Worm (Caenorhabditis elegans) whole organism, L2 larva: ENCODE data around the gene T28D6.7.

ENCODE experiments used
- C34F6.9 ChIP-seq: fragments of 150-350 bp; optimal IDR thresholded peaks from 2 replicates; lab custom pipeline; 2014; ENCODE audit warnings: missing biosample characterization, missing genetic modification characterization
- F13H6.1 ChIP-seq: sonication (generic microtip); optimal IDR thresholded peaks from 2 replicates; lab custom pipeline; 2016; ENCODE audit warnings: missing genetic modification characterization, missing compliant biosample characterization
- R02D3.7 ChIP-seq: fragments of 150-350 bp; optimal IDR thresholded peaks from 2 replicates; lab custom pipeline; 2014; ENCODE audit warnings: missing biosample characterization, missing genetic modification characterization
- Y55F3AM.14 ChIP-seq: fragments of 200-800 bp; sonication (Bioruptor generic); optimal IDR thresholded peaks from 2 replicates; lab custom pipeline; 2018; ENCODE audit warnings: mild to moderate bottlenecking, missing genetic modification characterization, missing compliant biosample characterization
- ZK546.5 ChIP-seq: sonication (generic microtip); optimal IDR thresholded peaks from 2 replicates; lab custom pipeline; 2017; ENCODE audit warnings: missing biosample characterization, missing genetic modification characterization
- aly-2 ChIP-seq: fragments of 150-350 bp; optimal IDR thresholded peaks from 2 replicates; lab custom pipeline; 2014; ENCODE audit warnings: missing biosample characterization, missing genetic modification characterization
- ama-1 ChIP-seq: fragments of 150-350 bp; optimal IDR thresholded peaks from 2 replicates; lab custom pipeline; 2018; ENCODE audit warnings: inconsistent platforms
- blmp-1 ChIP-seq: sonication (generic microtip); optimal IDR thresholded peaks from 2 replicates; lab custom pipeline; 2017; ENCODE audit warnings: missing genetic modification characterization, mild to moderate bottlenecking, missing compliant biosample characterization, antibody characterized with exemption, moderate library complexity; ENCODE audit not compliant: insufficient read depth
- ceh-16 ChIP-seq: fragments of 150-350 bp; optimal IDR thresholded peaks from 2 replicates; lab custom pipeline; 2014; ENCODE audit warnings: missing biosample characterization, missing genetic modification characterization
- ceh-82 ChIP-seq: fragments of 150-350 bp; optimal IDR thresholded peaks from 2 replicates; lab custom pipeline; 2014; ENCODE audit warnings: missing biosample characterization, missing genetic modification characterization
- crh-2 ChIP-seq: sonication (generic microtip); optimal IDR thresholded peaks from 2 replicates; lab custom pipeline; 2017; ENCODE audit warnings: missing biosample characterization, missing genetic modification characterization
- dmd-4 ChIP-seq: sonication (generic microtip); optimal IDR thresholded peaks from 2 replicates; lab custom pipeline; 2017; ENCODE audit warnings: missing biosample characterization, missing genetic modification characterization
- egl-27 ChIP-seq: sonication (generic microtip); optimal IDR thresholded peaks from 3 replicates; lab custom pipeline; 2017; ENCODE audit warnings: missing biosample characterization, missing genetic modification reagents, missing genetic modification characterization
- elt-3 ChIP-seq: sonication (generic microtip); optimal IDR thresholded peaks from 2 replicates; lab custom pipeline; 2017; ENCODE audit warnings: missing biosample characterization, missing genetic modification characterization
- fos-1 ChIP-seq: fragments of 150-350 bp; optimal IDR thresholded peaks from 2 replicates; lab custom pipeline; 2014; ENCODE audit warnings: missing biosample characterization, missing genetic modification characterization
- lin-13 ChIP-seq: fragments of 150-350 bp; optimal IDR thresholded peaks from 2 replicates; lab custom pipeline; 2014; ENCODE audit warnings: missing biosample characterization, missing genetic modification reagents, missing genetic modification characterization
- lsy-2 ChIP-seq, 2 experiments: fragments of 150-350 bp in 1 of 2; sonication (generic microtip) in 1 of 2; optimal IDR thresholded peaks; 2 replicates each; lab custom pipeline; 2014 to 2017; ENCODE audit warnings: missing biosample characterization in 2 of 2, missing genetic modification characterization in 2 of 2
- mab-5 ChIP-seq: fragments of 150-350 bp; optimal IDR thresholded peaks from 2 replicates; lab custom pipeline; 2014; ENCODE audit warnings: missing biosample characterization, missing genetic modification characterization
- mbf-1 ChIP-seq: sonication (generic microtip); optimal IDR thresholded peaks from 2 replicates; lab custom pipeline; 2017; ENCODE audit warnings: missing biosample characterization, missing genetic modification characterization
- mdl-1 ChIP-seq, 2 experiments: fragments of 150-350 bp in 1 of 2; sonication (generic microtip) in 1 of 2; optimal IDR thresholded peaks; 2 replicates each; lab custom pipeline; 2017; ENCODE audit warnings: missing biosample characterization in 2 of 2, missing genetic modification characterization in 2 of 2
- nhr-10 ChIP-seq: sonication (generic microtip); optimal IDR thresholded peaks from 2 replicates; lab custom pipeline; 2017; ENCODE audit warnings: missing biosample characterization, missing genetic modification characterization
- nhr-11 ChIP-seq: fragments of 150-350 bp; optimal IDR thresholded peaks from 2 replicates; lab custom pipeline; 2014; ENCODE audit warnings: missing biosample characterization, missing genetic modification characterization
- nhr-12 ChIP-seq: fragments of 150-350 bp; optimal IDR thresholded peaks from 2 replicates; lab custom pipeline; 2014; ENCODE audit warnings: missing biosample characterization, missing genetic modification characterization
- nhr-129 ChIP-seq: fragments of 150-350 bp; optimal IDR thresholded peaks from 2 replicates; lab custom pipeline; 2014; ENCODE audit warnings: missing biosample characterization, missing genetic modification characterization
- nhr-21 ChIP-seq: fragments of 150-350 bp; optimal IDR thresholded peaks from 2 replicates; lab custom pipeline; 2014; ENCODE audit warnings: missing biosample characterization, missing genetic modification characterization
- nhr-77 ChIP-seq: fragments of 150-350 bp; optimal IDR thresholded peaks from 2 replicates; lab custom pipeline; 2014; ENCODE audit warnings: missing biosample characterization, missing genetic modification characterization
- peb-1 ChIP-seq: fragments of 150-350 bp; optimal IDR thresholded peaks from 2 replicates; lab custom pipeline; 2014; ENCODE audit warnings: missing biosample characterization, missing genetic modification characterization
- sem-4 ChIP-seq: fragments of 150-350 bp; optimal IDR thresholded peaks from 2 replicates; lab custom pipeline; 2014; ENCODE audit warnings: missing biosample characterization, missing genetic modification reagents, missing genetic modification characterization
- skn-1 ChIP-seq: sonication (generic microtip); optimal IDR thresholded peaks from 2 replicates; lab custom pipeline; 2017; ENCODE audit warnings: missing biosample characterization, missing genetic modification characterization
- sma-3 ChIP-seq: sonication (generic microtip); optimal IDR thresholded peaks from 2 replicates; lab custom pipeline; 2016; ENCODE audit warnings: missing genetic modification reagents, missing genetic modification characterization, missing compliant biosample characterization
- sma-9 ChIP-seq, 2 experiments: fragments of 150-350 bp in 1 of 2; sonication (generic microtip) in 1 of 2; optimal IDR thresholded peaks; 2 replicates each; lab custom pipeline; 2014 to 2016; ENCODE audit warnings: missing genetic modification characterization in 2 of 2, mild to moderate bottlenecking in 1 of 2, missing biosample characterization in 1 of 2, missing compliant biosample characterization in 1 of 2, missing genetic modification reagents in 1 of 2, moderate library complexity in 1 of 2
- snpc-4 ChIP-seq: fragments of 150-350 bp; optimal IDR thresholded peaks from 2 replicates; lab custom pipeline; 2014; ENCODE audit warnings: missing biosample characterization, missing genetic modification characterization
- unc-39 ChIP-seq: fragments of 150-350 bp; optimal IDR thresholded peaks from 2 replicates; lab custom pipeline; 2014; ENCODE audit warnings: missing biosample characterization, missing genetic modification characterization
- unc-62 ChIP-seq: fragments of 150-350 bp; optimal IDR thresholded peaks from 2 replicates; lab custom pipeline; 2014; ENCODE audit warnings: missing biosample characterization, missing genetic modification reagents, missing genetic modification characterization
- zag-1 ChIP-seq: fragments of 150-350 bp; optimal IDR thresholded peaks from 2 replicates; lab custom pipeline; 2014; ENCODE audit warnings: missing biosample characterization, missing genetic modification characterization
- ztf-1 ChIP-seq: fragments of 200-800 bp; sonication (Bioruptor generic); conservative IDR thresholded peaks from 2 replicates; pipeline ENCODE4 v1.3.6; 2022; ENCODE audit warnings: missing genetic modification characterization, missing compliant biosample characterization
- ztf-4 ChIP-seq: fragments of 150-350 bp; optimal IDR thresholded peaks from 2 replicates; lab custom pipeline; 2014; ENCODE audit warnings: missing biosample characterization, missing genetic modification characterization

Gene T28D6.7

ce11 chrIII:11378910-11379309, 32.6 kb upstream of the T28D6.7 start:
- TF ChIP-seq fos-1: no peak
- no peak for TF ChIP-seq nhr-21 (tag; lab: Kevin White, UChicago)
- no peak for TF ChIP-seq peb-1 (tag; lab: Kevin White, UChicago)
- TF ChIP-seq crh-2 (tag; lab: Kevin White, UChicago): no peak
- TF ChIP-seq snpc-4: no peak
- no peak for TF ChIP-seq sma-3
- no peak for TF ChIP-seq skn-1 (tag; lab: Kevin White, UChicago)
- no peak for TF ChIP-seq ZK546.5 (tag; lab: Kevin White, UChicago)
- TF ChIP-seq nhr-11 (tag; lab: Kevin White, UChicago): no peak
- no peak for TF ChIP-seq nhr-10 (tag; lab: Kevin White, UChicago)
- no peak for TF ChIP-seq zag-1 (tag; lab: Kevin White, UChicago)
- no peak for TF ChIP-seq nhr-129 (tag; lab: Kevin White, UChicago)
- no peak for TF ChIP-seq sma-9 (GFP tag; optimal IDR thresholded peaks at IDR 0.05; lab: Kevin White, UChicago)
- TF ChIP-seq sma-9 (tag; optimal IDR thresholded peaks at IDR 0.05; lab: Kevin White, UChicago): no peak
- no peak for TF ChIP-seq lsy-2 (tag; optimal IDR thresholded peaks at IDR 0.05; lab: Kevin White, UChicago)
- TF ChIP-seq R02D3.7 (tag; lab: Kevin White, UChicago): no peak
- TF ChIP-seq egl-27 (tag; lab: Kevin White, UChicago): no peak
- TF ChIP-seq mbf-1 (tag; lab: Kevin White, UChicago): no peak
- no peak for TF ChIP-seq nhr-12 (tag; lab: Kevin White, UChicago)
- no peak for TF ChIP-seq F13H6.1
- TF ChIP-seq, all 48 proteins: peak for 0

- TF ChIP-seq unc-62: no peak
- peak in 1 of 2 experiments; percentile 5 for TF ChIP-seq lsy-2 (tag; optimal IDR thresholded peaks at IDR 0.05; lab: Kevin White, UChicago)
- no peak for TF ChIP-seq ztf-1
- TF ChIP-seq lin-13 (GFP tag; lab: Kevin White, UChicago): peak; percentile 11
- TF ChIP-seq crh-2 (tag; lab: Kevin White, UChicago): no peak
- no peak for TF ChIP-seq elt-3 (tag; lab: Kevin White, UChicago)
- no peak for TF ChIP-seq ztf-4 (tag; lab: Kevin White, UChicago)
- TF ChIP-seq sma-9 (GFP tag; optimal IDR thresholded peaks at IDR 0.05; lab: Kevin White, UChicago): no peak
- TF ChIP-seq sma-9 (tag; optimal IDR thresholded peaks at IDR 0.05; lab: Kevin White, UChicago): no peak
- TF ChIP-seq skn-1 (tag; lab: Kevin White, UChicago): no peak
- TF ChIP-seq blmp-1: peak; percentile 91
- peak; percentile 87 for TF ChIP-seq snpc-4
Observed at ce11 chrIII:11378450-11378849, 32.2 kb upstream of the T28D6.7 start.

ce11 chrIII:11377880-11378279, 31.6 kb upstream of the T28D6.7 start, which contains the start of gene dpy-18:
TSS of gene dpy-18 (minus strand) at chrIII:11377980.
- TF ChIP-seq nhr-10 (tag; lab: Kevin White, UChicago): no peak
- no peak for TF ChIP-seq unc-62
- TF ChIP-seq lsy-2 (tag; optimal IDR thresholded peaks at IDR 0.05; lab: Kevin White, UChicago): no peak
- no peak for TF ChIP-seq crh-2 (tag; lab: Kevin White, UChicago)
- TF ChIP-seq sem-4 (tag; lab: Kevin White, UChicago): no peak
- TF ChIP-seq ceh-16 (tag; lab: Kevin White, UChicago): no peak

ce11 chrIII:11372199-11372938, 26.1 kb upstream of the T28D6.7 start:
- TF ChIP-seq snpc-4 (peak; percentile 69), unc-39 (tag; lab: Kevin White, UChicago) (no peak), lin-13 (GFP tag; lab: Kevin White, UChicago) (peak; percentile 16), fos-1 (peak; percentile 73)

- no peak for TF ChIP-seq sma-3
Observed at ce11 chrIII:11371688-11372087, 25.4 kb upstream of the T28D6.7 start, which contains the start of gene tba-7. TSS of gene tba-7 (minus strand) at chrIII:11371788.

ce11 chrIII:11371236-11371635, 25.0 kb upstream of the T28D6.7 start:
- TF ChIP-seq ztf-4 (tag; lab: Kevin White, UChicago) (no peak), mab-5 (tag; lab: Kevin White, UChicago) (no peak), ceh-82 (tag; lab: Kevin White, UChicago) (no peak), ceh-16 (tag; lab: Kevin White, UChicago) (no peak), ztf-1 (0 out of 2 replicates have a peak, but pooled peaks have one; percentile 64), lsy-2 (tag; optimal IDR thresholded peaks at IDR 0.05; lab: Kevin White, UChicago) (peak in 1 of 2 experiments; percentile 34), crh-2 (tag; lab: Kevin White, UChicago) (peak; percentile 29), unc-39 (tag; lab: Kevin White, UChicago) (no peak), sem-4 (tag; lab: Kevin White, UChicago) (no peak), elt-3 (tag; lab: Kevin White, UChicago) (no peak), nhr-77 (tag; lab: Kevin White, UChicago) (no peak), blmp-1 (no peak), ZK546.5 (tag; lab: Kevin White, UChicago) (no peak), mdl-1 (tag; optimal IDR thresholded peaks at IDR 0.05; lab: Kevin White, UChicago) (peak in 1 of 2 experiments; percentile 14), Y55F3AM.14 (peak; percentile 48), egl-27 (tag; lab: Kevin White, UChicago) (peak; percentile 30), sma-3 (peak; percentile 50), peb-1 (tag; lab: Kevin White, UChicago) (no peak), aly-2 (no peak), C34F6.9 (tag; lab: Kevin White, UChicago) (peak; percentile 21), zag-1 (tag; lab: Kevin White, UChicago) (peak; percentile 20), snpc-4 (peak; percentile 44), nhr-11 (tag; lab: Kevin White, UChicago) (no peak), nhr-129 (tag; lab: Kevin White, UChicago) (peak; percentile 75), mbf-1 (tag; lab: Kevin White, UChicago) (no peak), ama-1 (lab: Kevin White, UChicago) (no peak), dmd-4 (tag; lab: Kevin White, UChicago) (no peak), skn-1 (tag; lab: Kevin White, UChicago) (no peak)
